Fruit fly (Drosophila melanogaster) whole organism, embryonic: ENCODE data around the gene Tps1.

ENCODE experiments used
- Meics ChIP-seq: fragments of 200-800 bp; sonication (Bioruptor generic); optimal IDR thresholded peaks from 2 replicates; lab custom pipeline; 2017; ENCODE audit warnings: missing biosample characterization, mild to moderate bottlenecking, missing genetic modification characterization
- scrt ChIP-seq: fragments of 200-800 bp; sonication (Bioruptor generic); optimal IDR thresholded peaks from 2 replicates; lab custom pipeline; 2018; ENCODE audit warnings: missing biosample characterization, mild to moderate bottlenecking, missing genetic modification characterization, moderate library complexity

DNA sequence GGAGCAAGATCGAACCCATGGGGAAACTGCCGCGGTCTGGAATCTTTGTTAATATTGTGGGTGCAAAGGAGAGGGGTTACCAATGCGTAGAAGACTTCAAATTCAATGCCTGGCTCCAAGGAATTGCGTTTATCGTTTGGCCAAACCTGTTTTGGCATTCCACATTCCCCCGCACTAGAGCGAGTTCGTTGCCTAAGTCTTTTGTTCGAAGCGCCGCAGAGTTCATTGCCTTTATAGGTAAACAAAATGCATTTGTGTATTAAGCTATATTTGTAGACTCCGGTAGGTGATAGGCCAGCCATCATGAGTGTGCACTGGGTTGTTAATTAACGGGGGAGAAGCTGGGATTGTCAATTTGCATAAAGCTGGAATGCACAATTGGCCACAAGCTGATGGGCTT lies 33.1 kb upstream of the Tps1 start:
- TF ChIP-seq Meics (GFP tag; lab: Kevin White, UChicago): no peak
- TF ChIP-seq scrt (GFP tag; lab: Kevin White, UChicago): no peak
